Fruit fly (Drosophila melanogaster) whole organism, embryonic: ENCODE measurements around the gene dlp.

Source experiments
- Asciz ChIP-seq: fragments of 200-800 bp; sonication (Bioruptor generic); optimal IDR thresholded peaks from 2 replicates; lab custom pipeline; 2017; ENCODE audit warnings: missing biosample characterization, mild to moderate bottlenecking, missing genetic modification characterization, missing genetic modification reagents
- Awh ChIP-seq: fragments of 200-800 bp; sonication (Bioruptor generic); IDR thresholded peaks from 2 replicates; pipeline ENCODE4, ENCODE4 v1.3.6; 2022; ENCODE audit warnings: missing biosample characterization, missing genetic modification characterization
- CG12391 ChIP-seq: fragments of 200-800 bp; sonication (Bioruptor generic); optimal IDR thresholded peaks from 3 replicates; lab custom pipeline; 2018; ENCODE audit warnings: missing biosample characterization, mild to moderate bottlenecking, missing genetic modification characterization, moderate library complexity
- CG12744 ChIP-seq: fragments of 200-800 bp; sonication (Bioruptor generic); optimal IDR thresholded peaks from 2 replicates; lab custom pipeline; 2016; ENCODE audit warnings: missing biosample characterization, missing genetic modification characterization
- CG1647 ChIP-seq: fragments of 200-800 bp; sonication (Bioruptor generic); optimal IDR thresholded peaks from 3 replicates; lab custom pipeline; 2016; ENCODE audit warnings: missing biosample characterization, missing genetic modification characterization
- CG17359 ChIP-seq: fragments of 200-800 bp; sonication (Bioruptor generic); optimal IDR thresholded peaks from 3 replicates; lab custom pipeline; 2018; ENCODE audit warnings: missing biosample characterization, mild to moderate bottlenecking, missing genetic modification characterization, moderate library complexity
- CG4328 ChIP-seq: fragments of 200-800 bp; sonication (Bioruptor generic); optimal IDR thresholded peaks from 3 replicates; lab custom pipeline; 2017; ENCODE audit warnings: missing biosample characterization, missing genetic modification reagents, missing genetic modification characterization
- CG4360 ChIP-seq: fragments of 200-800 bp; sonication (Bioruptor generic); IDR thresholded peaks from 2 replicates; pipeline ENCODE4 v1.3.6; 2022; ENCODE audit warnings: missing biosample characterization, missing genetic modification characterization
- CG5245 ChIP-seq: fragments of 200-800 bp; sonication (Bioruptor generic); optimal IDR thresholded peaks from 3 replicates; lab custom pipeline; 2016; ENCODE audit warnings: missing biosample characterization, missing genetic modification characterization
- CG6683 ChIP-seq: fragments of 200-800 bp; sonication (Bioruptor generic); optimal IDR thresholded peaks from 2 replicates; lab custom pipeline; 2017; ENCODE audit warnings: missing biosample characterization, mild to moderate bottlenecking, missing genetic modification characterization, missing genetic modification reagents
- CG6689 ChIP-seq: fragments of 200-800 bp; sonication (Bioruptor generic); IDR thresholded peaks from 2 replicates; pipeline ENCODE4 v1.3.6; 2022; ENCODE audit warnings: missing biosample characterization, missing genetic modification characterization
- CG6854 ChIP-seq: fragments of 200-800 bp; sonication (Bioruptor generic); optimal IDR thresholded peaks from 3 replicates; lab custom pipeline; 2017; ENCODE audit warnings: missing biosample characterization, mild to moderate bottlenecking, missing genetic modification characterization
- CG7357 ChIP-seq: fragments of 200-800 bp; sonication (Bioruptor generic); IDR thresholded peaks from 3 replicates; pipeline ENCODE4 v1.3.6; 2022; ENCODE audit warnings: missing biosample characterization, missing genetic modification characterization
- CG7928 ChIP-seq: fragments of 200-800 bp; sonication (Bioruptor generic); optimal IDR thresholded peaks from 2 replicates; lab custom pipeline; 2017; ENCODE audit warnings: missing biosample characterization, mild to moderate bottlenecking, missing genetic modification characterization
- CG9797 ChIP-seq: fragments of 200-800 bp; sonication (Bioruptor generic); optimal IDR thresholded peaks from 3 replicates; lab custom pipeline; 2018; ENCODE audit warnings: missing biosample characterization, mild to moderate bottlenecking, missing genetic modification characterization
- CkIIα-i1 ChIP-seq: fragments of 200-800 bp; sonication (Bioruptor generic); IDR thresholded peaks from 2 replicates; pipeline ENCODE4 v1.3.6; 2022; ENCODE audit warnings: missing biosample characterization, missing genetic modification characterization
- Doc2 ChIP-seq: fragments of 200-800 bp; sonication (Bioruptor generic); IDR thresholded peaks from 2 replicates; pipeline ENCODE4 v1.3.6; 2022; ENCODE audit warnings: missing biosample characterization, missing genetic modification characterization
- Fer1 ChIP-seq: fragments of 200-800 bp; sonication (Bioruptor generic); optimal IDR thresholded peaks from 2 replicates; lab custom pipeline; 2017; ENCODE audit warnings: missing biosample characterization, mild to moderate bottlenecking, missing genetic modification characterization
- Hey ChIP-seq: fragments of 200-800 bp; sonication (Bioruptor generic); optimal IDR thresholded peaks from 3 replicates; lab custom pipeline; 2018; ENCODE audit warnings: missing biosample characterization, mild to moderate bottlenecking, missing genetic modification characterization
- Hr51 ChIP-seq, 2 experiments: fragments of 200-800 bp; sonication (Bioruptor generic); optimal IDR thresholded peaks; 2 replicates in 1 of 2; 3 replicates in 1 of 2; lab custom pipeline; 2016 to 2018; ENCODE audit warnings: missing biosample characterization in 2 of 2, missing genetic modification characterization in 2 of 2, mild to moderate bottlenecking in 1 of 2, moderate library complexity in 1 of 2
- Med ChIP-seq: fragments of 200-800 bp; sonication (Bioruptor generic); peaks from one replicate; lab custom pipeline; 2016; ENCODE audit warnings: missing biosample characterization, missing genetic modification characterization, mild to moderate bottlenecking, inconsistent platforms, moderate library complexity
- Mes4 ChIP-seq: fragments of 200-800 bp; sonication (Bioruptor generic); optimal IDR thresholded peaks from 2 replicates; lab custom pipeline; 2016; ENCODE audit warnings: missing biosample characterization, missing genetic modification characterization
- NC2α ChIP-seq: fragments of 200-800 bp; sonication (Bioruptor generic); optimal IDR thresholded peaks from 2 replicates; lab custom pipeline; 2016; ENCODE audit warnings: missing biosample characterization, missing genetic modification characterization
- Ptx1 ChIP-seq: fragments of 200-800 bp; sonication (Bioruptor generic); IDR thresholded peaks from 2 replicates; pipeline ENCODE4 v1.3.6; 2022; ENCODE audit warnings: missing biosample characterization, missing genetic modification characterization
- Rx ChIP-seq: fragments of 200-800 bp; sonication (Bioruptor generic); IDR thresholded peaks from 2 replicates; pipeline ENCODE4 v1.3.6; 2022; ENCODE audit warnings: missing biosample characterization, missing genetic modification characterization
- Sox102F ChIP-seq: fragments of 200-800 bp; sonication (Bioruptor generic); optimal IDR thresholded peaks from 2 replicates; lab custom pipeline; 2018; ENCODE audit warnings: missing biosample characterization, mild to moderate bottlenecking, missing genetic modification characterization, moderate library complexity
- Sry-δ ChIP-seq: fragments of 200-800 bp; sonication (Bioruptor generic); optimal IDR thresholded peaks from 2 replicates; lab custom pipeline; 2016; ENCODE audit warnings: missing biosample characterization, missing genetic modification characterization
- TFAM ChIP-seq: fragments of 200-800 bp; sonication (Bioruptor generic); optimal IDR thresholded peaks from 2 replicates; lab custom pipeline; 2017; ENCODE audit warnings: missing biosample characterization, missing genetic modification characterization, inconsistent platforms
- Xbp1 ChIP-seq: fragments of 200-800 bp; sonication (Bioruptor generic); optimal IDR thresholded peaks from 3 replicates; lab custom pipeline; 2016; ENCODE audit warnings: missing biosample characterization, mild to moderate bottlenecking, missing genetic modification characterization
- ara ChIP-seq: fragments of 200-800 bp; sonication (Bioruptor generic); IDR thresholded peaks from 2 replicates; pipeline ENCODE4 v1.3.6; 2022; ENCODE audit warnings: missing biosample characterization, missing genetic modification characterization
- cg ChIP-seq: fragments of 200-800 bp; sonication (Bioruptor generic); optimal IDR thresholded peaks from 3 replicates; lab custom pipeline; 2019; ENCODE audit warnings: missing biosample characterization, mild to moderate bottlenecking, missing genetic modification characterization, moderate library complexity
- chinmo ChIP-seq: fragments of 200-800 bp; sonication (Bioruptor generic); IDR thresholded peaks from 4 replicates; pipeline ENCODE4 v1.3.6; 2022; ENCODE audit warnings: missing biosample characterization, missing genetic modification characterization; ENCODE audit not compliant: partially characterized antibody
- chm ChIP-seq: fragments of 200-800 bp; sonication (Bioruptor generic); IDR thresholded peaks from 2 replicates; pipeline ENCODE4 v1.3.6; 2022; ENCODE audit warnings: missing biosample characterization, missing genetic modification characterization
- chn ChIP-seq: fragments of 200-800 bp; sonication (Bioruptor generic); optimal IDR thresholded peaks from 2 replicates; lab custom pipeline; 2016; ENCODE audit warnings: missing biosample characterization, missing genetic modification characterization
- dmrt11E ChIP-seq: fragments of 200-800 bp; sonication (Bioruptor generic); optimal IDR thresholded peaks from 3 replicates; lab custom pipeline; 2018; ENCODE audit warnings: missing biosample characterization, mild to moderate bottlenecking, missing genetic modification characterization, moderate library complexity
- dysf ChIP-seq: fragments of 200-800 bp; sonication (Bioruptor generic); IDR thresholded peaks from 3 replicates; pipeline ENCODE4 v1.3.6; 2022; ENCODE audit warnings: missing biosample characterization, missing genetic modification characterization
- eve ChIP-seq, 2 experiments: fragments of >200 bp; optimal IDR thresholded peaks; 2 replicates each; lab custom pipeline; 2017; ENCODE audit warnings: missing biosample characterization in 2 of 2, missing genetic modification characterization in 2 of 2
- fd3F ChIP-seq: fragments of 200-800 bp; sonication (Bioruptor generic); optimal IDR thresholded peaks from 2 replicates; lab custom pipeline; 2018; ENCODE audit warnings: missing biosample characterization, mild to moderate bottlenecking, missing genetic modification characterization, moderate library complexity
- fru ChIP-seq: fragments of >200 bp; optimal IDR thresholded peaks from 2 replicates; lab custom pipeline; 2017
- gem ChIP-seq: fragments of 200-800 bp; sonication (Bioruptor generic); optimal IDR thresholded peaks from 2 replicates; lab custom pipeline; 2019; ENCODE audit warnings: missing biosample characterization, mild to moderate bottlenecking, missing genetic modification characterization, moderate library complexity
- insv ChIP-seq, 2 experiments: fragments of 200-800 bp; sonication (Bioruptor generic); optimal IDR thresholded peaks; 3 replicates each; lab custom pipeline; 2016 to 2018; ENCODE audit warnings: missing biosample characterization in 2 of 2, missing genetic modification characterization in 2 of 2
- jing ChIP-seq: fragments of 200-800 bp; sonication (Bioruptor generic); optimal IDR thresholded peaks from 2 replicates; lab custom pipeline; 2018; ENCODE audit warnings: missing biosample characterization, mild to moderate bottlenecking, missing genetic modification characterization
- nerfin-1 ChIP-seq: fragments of 200-800 bp; sonication (Bioruptor generic); optimal IDR thresholded peaks from 3 replicates; lab custom pipeline; 2019; ENCODE audit warnings: missing biosample characterization, mild to moderate bottlenecking, missing genetic modification characterization, moderate library complexity
- phol ChIP-seq: fragments of 200-800 bp; sonication (Bioruptor generic); optimal IDR thresholded peaks from 3 replicates; lab custom pipeline; 2018; ENCODE audit warnings: missing biosample characterization, mild to moderate bottlenecking, missing genetic modification characterization, moderate library complexity
- pros ChIP-seq: fragments of 200-800 bp; sonication (Bioruptor generic); optimal IDR thresholded peaks from 3 replicates; lab custom pipeline; 2019; ENCODE audit warnings: missing biosample characterization, mild to moderate bottlenecking, missing genetic modification characterization, moderate library complexity
- psq ChIP-seq: fragments of 200-800 bp; sonication (Bioruptor generic); optimal IDR thresholded peaks from 2 replicates; lab custom pipeline; 2017; ENCODE audit warnings: missing biosample characterization, missing genetic modification characterization
- scrt ChIP-seq: fragments of 200-800 bp; sonication (Bioruptor generic); optimal IDR thresholded peaks from 2 replicates; lab custom pipeline; 2018; ENCODE audit warnings: missing biosample characterization, mild to moderate bottlenecking, missing genetic modification characterization, moderate library complexity
- sob ChIP-seq: fragments of 200-800 bp; sonication (Bioruptor generic); IDR thresholded peaks from 2 replicates; pipeline ENCODE4 v1.3.6; 2022; ENCODE audit warnings: missing biosample characterization, missing genetic modification characterization
- z ChIP-seq: fragments of 200-800 bp; sonication (Bioruptor generic); IDR thresholded peaks from 3 replicates; pipeline ENCODE4 v1.3.6; 2022; ENCODE audit warnings: missing biosample characterization, missing genetic modification characterization

dlp gene

DNA sequence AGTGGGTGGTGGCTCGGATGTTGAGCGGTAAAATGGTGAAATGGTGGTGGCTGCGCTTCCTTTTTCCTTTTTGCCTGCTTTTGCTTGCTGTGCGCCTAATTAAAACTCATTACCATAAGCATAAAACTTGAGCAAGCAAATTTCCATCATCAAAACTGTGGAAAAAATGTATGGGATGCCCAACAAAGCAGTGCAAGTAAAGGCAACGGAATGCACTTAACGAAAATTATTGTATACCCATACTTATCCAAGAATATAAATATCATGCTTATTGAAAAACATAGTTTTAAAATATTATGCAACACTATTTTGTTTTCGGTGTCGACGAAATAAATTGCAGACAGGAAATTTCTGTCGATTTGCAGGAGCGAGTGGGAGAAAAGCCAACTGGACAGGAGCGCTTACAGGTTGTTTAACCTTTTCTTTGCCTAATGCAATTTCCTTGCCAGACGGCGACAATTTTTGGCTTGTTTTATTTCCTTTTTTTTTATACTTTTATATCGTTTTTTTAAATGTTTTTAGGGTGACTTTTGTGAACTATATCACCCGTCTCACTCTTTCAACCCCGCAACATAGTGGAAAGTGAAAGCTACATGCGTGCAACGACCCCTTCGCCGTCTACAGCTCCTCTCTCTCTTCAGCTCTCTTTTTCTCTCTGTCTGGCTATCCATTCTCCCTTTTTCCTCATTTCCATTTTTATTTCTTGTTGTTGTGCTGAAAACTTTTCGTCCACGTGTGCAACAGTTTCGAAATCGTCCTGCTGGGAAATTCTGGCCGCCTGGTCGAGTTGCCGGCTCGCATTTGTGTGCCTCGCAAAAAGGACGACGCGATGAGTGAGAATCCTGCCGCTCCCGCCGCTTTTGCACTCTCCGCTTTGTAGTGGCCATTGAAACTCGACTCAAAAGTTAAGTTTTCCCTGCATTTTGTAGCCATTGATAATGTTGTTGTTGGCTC is 27.8 kb downstream of the dlp start (continued):
- TF ChIP-seq CG6854 (GFP tag; lab: Kevin White, UChicago), result no peak
- no peak for TF ChIP-seq insv (GFP tag; optimal IDR thresholded peaks at IDR 0.05; lab: Kevin White, UChicago)
- no peak for TF ChIP-seq Hey
- no peak for TF ChIP-seq fru (lab: Kevin White, UChicago)
- no peak for TF ChIP-seq CG12744 (GFP tag; lab: Kevin White, UChicago)
- TF ChIP-seq dmrt11E, result peak; percentile 1
- TF ChIP-seq CG7357 (GFP tag; lab: Robert Waterston, UW), result no peak
- no peak for TF ChIP-seq CG1647 (GFP tag; lab: Kevin White, UChicago)
- TF ChIP-seq CG4328 (GFP tag; lab: Kevin White, UChicago), result no peak
- TF ChIP-seq Ptx1, result no peak
- TF ChIP-seq Med, result peak; percentile 70
- peak; percentile 6 for TF ChIP-seq psq
- TF ChIP-seq dysf (GFP tag; lab: Robert Waterston, UW), result no peak
- TF ChIP-seq CG12391 (tag; lab: Kevin White, UChicago), result peak; percentile 14
- TF ChIP-seq CG5245 (GFP tag; lab: Kevin White, UChicago), result no peak
- TF ChIP-seq cg, result no peak
- no peak for TF ChIP-seq NC2α
- no peak for TF ChIP-seq TFAM (GFP tag; lab: Kevin White, UChicago)
- no peak for TF ChIP-seq jing
- no peak for TF ChIP-seq Asciz (GFP tag; lab: Kevin White, UChicago)
- peak; percentile 89 for TF ChIP-seq z
- peak; percentile 38; the same call in 1 of the 2 replicates for TF ChIP-seq chm (GFP tag; lab: Robert Waterston, UW)
- no peak for TF ChIP-seq Mes4 (GFP tag; lab: Kevin White, UChicago)
- no peak for TF ChIP-seq CkIIα-i1 (GFP tag; lab: Robert Waterston, UW)
- no peak for TF ChIP-seq CG6689
- TF ChIP-seq Fer1 (GFP tag; lab: Kevin White, UChicago), result no peak
- TF ChIP-seq CG6683, result no peak
- TF ChIP-seq sob (GFP tag; lab: Robert Waterston, UW), result no peak
- peak; percentile 97 for TF ChIP-seq scrt (GFP tag; lab: Kevin White, UChicago)
- TF ChIP-seq Sry-δ (GFP tag; lab: Kevin White, UChicago), result no peak
- no peak for TF ChIP-seq fd3F
- no peak; the same call in 1 of the 2 replicates for TF ChIP-seq Rx
- peak; percentile 35 for TF ChIP-seq phol (tag; lab: Kevin White, UChicago)
- no peak for TF ChIP-seq CG9797 (GFP tag; lab: Kevin White, UChicago)
- peak in 1 of 2 experiments; percentile 53 for TF ChIP-seq eve (GFP tag; optimal IDR thresholded peaks at IDR 0.05; lab: Kevin White, UChicago)
- TF ChIP-seq chn (GFP tag; lab: Kevin White, UChicago), result no peak
- no peak for TF ChIP-seq ara (GFP tag; lab: Robert Waterston, UW)
- no peak for TF ChIP-seq Xbp1
- TF ChIP-seq Sox102F (GFP tag; lab: Kevin White, UChicago), result peak; percentile 2
- TF ChIP-seq CG4360 (GFP tag; lab: Robert Waterston, UW), result peak; percentile 78
- TF ChIP-seq chinmo (GFP tag; lab: Robert Waterston, UW), result 0 out of 4 replicates have a peak, but pooled peaks have one; percentile 24
- TF ChIP-seq CG7928, result no peak
- TF ChIP-seq pros (GFP tag; lab: Kevin White, UChicago), result peak; percentile 82
- TF ChIP-seq nerfin-1, result peak; percentile 80
- peak; percentile 48 for TF ChIP-seq gem
- no peak for TF ChIP-seq Doc2 (GFP tag; lab: Robert Waterston, UW)
- no peak for TF ChIP-seq Awh (GFP tag; lab: Robert Waterston, UW)
- peak; percentile 12 for TF ChIP-seq CG17359
- peak in 1 of 2 experiments; percentile 1 for TF ChIP-seq Hr51 (GFP tag; optimal IDR thresholded peaks at IDR 0.05; lab: Kevin White, UChicago)
